Worm (Caenorhabditis elegans): ENCODE data around the gene gop-2.

ce11 chrIII:5225321-5225720 is 33.5 kb upstream of the gop-2 start, which contains the start of gene nex-1:
- no peak for TF ChIP-seq hmbx-1 (tag; optimal IDR thresholded peaks at IDR 0.05)
- TF ChIP-seq scrt-1 (GFP tag; IDR thresholded peaks at IDR 0.05): no peak
- TF ChIP-seq ama-1 (optimal IDR thresholded peaks at IDR 0.05): no peak
- TF ChIP-seq flt-1 (GFP tag; IDR thresholded peaks at IDR 0.05): no peak
- no peak for TF ChIP-seq tbx-11 (GFP tag; IDR thresholded peaks at IDR 0.05)

Data from whole organism, early embryonic.